Worm (Caenorhabditis elegans) whole organism, mixed stage, embryonic: ENCODE measurements around the gene F45E1.2.

Source experiments
- M03D4.4 ChIP-seq: sonication (generic microtip); optimal IDR thresholded peaks from 2 replicates; lab custom pipeline; 2017; ENCODE audit warnings: mild to moderate bottlenecking, missing genetic modification characterization, missing compliant biosample characterization
- blmp-1 ChIP-seq: fragments of 150-350 bp; optimal IDR thresholded peaks from 2 replicates; lab custom pipeline; 2014; ENCODE audit warnings: missing biosample characterization, missing genetic modification characterization
- ceh-39 ChIP-seq: fragments of 150-350 bp; optimal IDR thresholded peaks from 2 replicates; lab custom pipeline; 2014; ENCODE audit warnings: missing biosample characterization, missing genetic modification characterization
- ceh-43 ChIP-seq: fragments of 200-800 bp; sonication (Bioruptor generic); optimal IDR thresholded peaks from 2 replicates; lab custom pipeline; 2018; ENCODE audit warnings: mild to moderate bottlenecking, missing genetic modification characterization, moderate library complexity, missing compliant biosample characterization
- ceh-83 ChIP-seq: fragments of 200-800 bp; sonication (Bioruptor generic); optimal IDR thresholded peaks from 2 replicates; lab custom pipeline; 2018; ENCODE audit warnings: mild to moderate bottlenecking, missing genetic modification characterization, missing compliant biosample characterization
- ces-1 ChIP-seq: fragments of 150-350 bp; optimal IDR thresholded peaks from 2 replicates; lab custom pipeline; 2014; ENCODE audit warnings: missing biosample characterization, missing genetic modification reagents, missing genetic modification characterization
- cnd-1 ChIP-seq: fragments of 200-800 bp; sonication (Bioruptor generic); optimal IDR thresholded peaks from 2 replicates; lab custom pipeline; 2018; ENCODE audit warnings: mild to moderate bottlenecking, missing genetic modification characterization, missing compliant biosample characterization
- drap-1 ChIP-seq: fragments of 200-800 bp; sonication (Bioruptor generic); optimal IDR thresholded peaks from 3 replicates; lab custom pipeline; 2018; ENCODE audit warnings: mild to moderate bottlenecking, missing genetic modification characterization, missing compliant biosample characterization
- elt-1 ChIP-seq: sonication (generic microtip); optimal IDR thresholded peaks from 2 replicates; lab custom pipeline; 2017; ENCODE audit warnings: missing genetic modification characterization, mild to moderate bottlenecking, missing compliant biosample characterization, antibody characterized with exemption, moderate library complexity, borderline replicate concordance; ENCODE audit not compliant: insufficient read depth
- elt-3 ChIP-seq: fragments of 150-350 bp; optimal IDR thresholded peaks from 2 replicates; lab custom pipeline; 2014; ENCODE audit warnings: missing biosample characterization, missing genetic modification characterization
- ham-2 ChIP-seq: fragments of 200-800 bp; sonication (Bioruptor generic); optimal IDR thresholded peaks from 2 replicates; lab custom pipeline; 2018; ENCODE audit warnings: mild to moderate bottlenecking, missing genetic modification characterization, missing compliant biosample characterization
- hlh-1 ChIP-seq: fragments of 150-350 bp; optimal IDR thresholded peaks from 2 replicates; lab custom pipeline; 2014; ENCODE audit warnings: missing biosample characterization, missing genetic modification reagents, missing genetic modification characterization
- lin-13 ChIP-seq: fragments of 150-350 bp; optimal IDR thresholded peaks from 2 replicates; lab custom pipeline; 2014; ENCODE audit warnings: missing biosample characterization, missing genetic modification characterization
- lsy-2 ChIP-seq: fragments of 150-350 bp; optimal IDR thresholded peaks from 2 replicates; lab custom pipeline; 2014; ENCODE audit warnings: missing biosample characterization, missing genetic modification characterization
- mab-5 ChIP-seq: fragments of 150-350 bp; optimal IDR thresholded peaks from 2 replicates; lab custom pipeline; 2014; ENCODE audit warnings: missing biosample characterization, missing genetic modification characterization
- mep-1 ChIP-seq: fragments of 150-350 bp; optimal IDR thresholded peaks from 2 replicates; lab custom pipeline; 2017; ENCODE audit warnings: missing biosample characterization, missing genetic modification reagents, missing genetic modification characterization, inconsistent platforms
- mls-2 ChIP-seq: sonication (generic microtip); optimal IDR thresholded peaks from 2 replicates; lab custom pipeline; 2016; ENCODE audit warnings: mild to moderate bottlenecking, missing genetic modification characterization, moderate library complexity, missing compliant biosample characterization
- nhr-12 ChIP-seq: fragments of 150-350 bp; optimal IDR thresholded peaks from 2 replicates; lab custom pipeline; 2014; ENCODE audit warnings: missing biosample characterization, missing genetic modification characterization
- nhr-2 ChIP-seq: fragments of 150-350 bp; optimal IDR thresholded peaks from 2 replicates; lab custom pipeline; 2014; ENCODE audit warnings: missing biosample characterization, missing genetic modification characterization
- nhr-237 ChIP-seq: fragments of 150-350 bp; optimal IDR thresholded peaks from 2 replicates; lab custom pipeline; 2014; ENCODE audit warnings: missing biosample characterization, missing genetic modification characterization
- nhr-28 ChIP-seq: fragments of 150-350 bp; optimal IDR thresholded peaks from 2 replicates; lab custom pipeline; 2014; ENCODE audit warnings: missing biosample characterization, missing genetic modification characterization
- pha-4 ChIP-seq: fragments of 150-350 bp; optimal IDR thresholded peaks from 2 replicates; lab custom pipeline; 2018; ENCODE audit warnings: missing biosample characterization, missing genetic modification reagents, missing genetic modification characterization
- sem-2 ChIP-seq: fragments of 200-800 bp; sonication (Bioruptor generic); optimal IDR thresholded peaks from 2 replicates; lab custom pipeline; 2018; ENCODE audit warnings: mild to moderate bottlenecking, missing genetic modification characterization, missing compliant biosample characterization
- snpc-4 ChIP-seq: fragments of 150-350 bp; optimal IDR thresholded peaks from 2 replicates; lab custom pipeline; 2014; ENCODE audit warnings: missing biosample characterization, missing genetic modification characterization
- sptf-1 ChIP-seq: sonication (generic microtip); optimal IDR thresholded peaks from 2 replicates; lab custom pipeline; 2017; ENCODE audit warnings: mild to moderate bottlenecking, missing genetic modification characterization, moderate library complexity, missing compliant biosample characterization
- tbx-8 ChIP-seq: fragments of 200-800 bp; sonication (Bioruptor generic); optimal IDR thresholded peaks from 2 replicates; lab custom pipeline; 2018; ENCODE audit warnings: mild to moderate bottlenecking, missing genetic modification characterization, moderate library complexity, missing compliant biosample characterization
- unc-120 ChIP-seq: sonication (generic microtip); optimal IDR thresholded peaks from 2 replicates; lab custom pipeline; 2017; ENCODE audit warnings: missing genetic modification characterization, missing compliant biosample characterization; ENCODE audit not compliant: poor library complexity, severe bottlenecking
- unc-39 ChIP-seq: fragments of 150-350 bp; optimal IDR thresholded peaks from 2 replicates; lab custom pipeline; 2014; ENCODE audit warnings: missing biosample characterization, missing genetic modification characterization
- zip-8 ChIP-seq: fragments of 150-350 bp; optimal IDR thresholded peaks from 2 replicates; lab custom pipeline; 2014; ENCODE audit warnings: missing biosample characterization, missing genetic modification characterization
- ztf-11 ChIP-seq: fragments of 150-350 bp; optimal IDR thresholded peaks from 2 replicates; lab custom pipeline; 2014; ENCODE audit warnings: missing biosample characterization, missing genetic modification characterization

The F45E1.2 gene

DNA sequence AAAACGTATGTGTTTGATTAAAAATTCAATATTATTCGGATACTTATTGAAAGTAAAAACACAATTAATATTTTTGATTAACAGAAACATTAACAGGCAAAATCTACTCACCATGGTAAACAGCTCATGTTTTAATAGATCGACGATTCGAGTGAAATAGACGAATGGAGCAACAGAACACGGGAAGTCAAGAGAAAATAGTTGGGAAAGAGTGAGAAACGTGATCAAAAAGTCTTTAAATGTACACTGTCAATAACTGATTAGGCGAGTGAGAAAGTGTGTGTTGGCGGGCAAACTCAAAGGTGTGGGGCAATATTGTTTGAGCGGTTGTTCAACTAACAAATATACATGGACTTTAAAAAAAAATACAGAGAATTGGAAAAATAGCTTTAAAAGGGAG is 5.6 kb upstream of the F45E1.2 start, which contains the start of gene sdpn-1:
sdpn-1 (minus strand) TSS at position 262 of the 400 bp plus-strand sequence.
- TF ChIP-seq sptf-1 (tag; lab: Kevin White, UChicago) (no peak), ceh-83 (GFP tag; lab: Kevin White, UChicago) (no peak), nhr-28 (tag; lab: Kevin White, UChicago) (no peak), mab-5 (tag; lab: Kevin White, UChicago) (no peak), cnd-1 (tag; lab: Kevin White, UChicago) (no peak), sem-2 (GFP tag; lab: Kevin White, UChicago) (no peak), ztf-11 (tag; lab: Kevin White, UChicago) (no peak), elt-1 (tag; lab: Kevin White, UChicago) (no peak), nhr-2 (tag; lab: Kevin White, UChicago) (no peak), ham-2 (no peak), unc-39 (tag; lab: Kevin White, UChicago) (no peak), tbx-8 (no peak), ces-1 (GFP tag; lab: Kevin White, UChicago) (no peak), elt-3 (tag; lab: Kevin White, UChicago) (no peak), ceh-43 (GFP tag; lab: Kevin White, UChicago) (no peak), drap-1 (GFP tag; lab: Kevin White, UChicago) (no peak)
- TF ChIP-seq, all 35 proteins: peak for 0

DNA sequence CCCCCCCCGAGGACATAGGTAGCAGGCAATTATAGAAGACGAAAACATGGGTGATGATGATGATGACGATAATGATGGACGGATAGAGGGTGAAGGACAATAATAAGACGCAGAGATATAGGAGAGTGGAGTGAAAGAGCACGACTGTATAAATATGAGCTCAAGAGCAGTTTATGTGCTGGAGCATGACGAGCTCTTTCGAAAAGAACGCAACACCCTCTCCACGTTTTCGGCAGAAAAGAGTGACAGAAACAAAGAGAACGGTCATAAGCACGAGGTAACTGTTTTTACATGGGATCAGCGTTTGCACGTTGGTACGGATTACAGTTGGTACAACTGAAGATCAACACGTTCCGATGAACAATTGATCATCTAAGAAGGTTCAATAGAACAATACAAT is 4.6 kb upstream of the F45E1.2 start:
- TF ChIP-seq mep-1 (tag; lab: Kevin White, UChicago) (no peak), pha-4 (tag; lab: Kevin White, UChicago) (peak; percentile 8), ceh-43 (GFP tag; lab: Kevin White, UChicago) (peak; percentile 14), snpc-4 (tag; lab: Kevin White, UChicago) (no peak)

DNA sequence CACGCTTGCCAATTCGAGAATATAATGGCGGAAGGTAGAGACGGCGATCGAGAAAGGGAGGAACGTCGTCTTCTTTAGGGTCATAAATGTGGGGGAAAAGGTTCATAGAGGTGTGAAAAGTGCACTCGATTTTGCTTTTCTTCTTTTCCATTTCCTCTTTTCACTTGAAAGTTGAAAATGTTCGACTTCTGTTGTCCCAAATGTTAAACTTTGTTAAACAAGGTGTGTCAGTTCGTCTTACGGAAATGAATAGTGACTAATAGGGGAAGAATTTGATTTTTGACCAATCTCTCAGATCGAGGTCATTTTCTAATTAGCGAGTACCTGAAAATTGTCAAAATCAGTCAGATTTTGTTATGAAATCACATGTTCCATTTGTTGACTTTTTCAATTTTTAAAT is 1.3 kb downstream of the F45E1.2 start:
- TF ChIP-seq sem-2 (GFP tag; lab: Kevin White, UChicago) (no peak), elt-3 (tag; lab: Kevin White, UChicago) (no peak), elt-1 (tag; lab: Kevin White, UChicago) (no peak), drap-1 (GFP tag; lab: Kevin White, UChicago) (no peak)

DNA sequence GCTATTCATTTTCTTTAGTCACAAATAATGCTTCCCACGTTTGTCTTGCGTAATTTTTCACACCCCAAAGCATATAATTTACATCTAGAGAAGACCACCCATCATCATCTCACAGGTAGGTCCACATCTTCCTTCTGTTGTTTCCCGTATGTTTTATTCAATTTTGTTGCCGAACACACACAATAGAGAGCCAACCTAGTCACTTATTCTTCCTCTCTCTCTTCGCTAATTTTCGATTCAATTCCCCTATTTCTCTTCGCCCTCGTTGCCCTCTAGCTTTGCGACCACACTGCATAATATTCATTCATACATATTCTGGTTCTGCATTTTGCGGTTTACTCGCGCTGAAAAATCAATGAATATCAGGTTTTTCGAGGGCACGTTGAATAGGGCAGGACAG is 2.4 kb downstream of the F45E1.2 start:
- TF ChIP-seq sptf-1 (tag; lab: Kevin White, UChicago) (peak; percentile 10), ces-1 (GFP tag; lab: Kevin White, UChicago) (peak; percentile 70), snpc-4 (tag; lab: Kevin White, UChicago) (no peak), ztf-11 (tag; lab: Kevin White, UChicago) (no peak)

DNA sequence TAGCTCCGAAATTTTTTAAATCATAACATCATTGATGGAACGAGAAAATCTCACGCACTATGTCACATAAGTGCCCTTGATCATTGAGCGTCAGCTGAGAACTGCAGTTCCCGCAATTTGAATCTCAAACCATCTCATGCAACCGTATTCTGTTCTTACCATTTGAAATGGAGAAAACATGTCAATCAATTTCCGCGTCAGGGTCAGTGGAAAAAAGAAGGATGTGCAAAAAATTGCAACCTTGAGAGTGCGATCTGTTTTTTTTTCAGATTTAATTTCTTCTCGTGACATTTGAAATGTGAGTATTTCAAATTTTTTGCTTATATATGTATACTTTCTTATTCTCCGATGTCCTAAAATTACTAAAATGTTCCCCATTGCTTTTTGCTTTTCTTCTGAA is 7.1 kb downstream of the F45E1.2 start:
- no peak for TF ChIP-seq ceh-39 (tag; lab: Kevin White, UChicago)
- TF ChIP-seq lin-13 (tag; lab: Kevin White, UChicago) = no peak
- no peak for TF ChIP-seq zip-8 (tag; lab: Kevin White, UChicago)
- TF ChIP-seq nhr-237 (tag; lab: Kevin White, UChicago) = no peak
- TF ChIP-seq tbx-8 = no peak
- no peak for TF ChIP-seq mls-2 (tag; lab: Kevin White, UChicago)
- no peak for TF ChIP-seq mab-5 (tag; lab: Kevin White, UChicago)
- no peak for TF ChIP-seq unc-39 (tag; lab: Kevin White, UChicago)
- TF ChIP-seq nhr-28 (tag; lab: Kevin White, UChicago) = no peak
- TF ChIP-seq snpc-4 (tag; lab: Kevin White, UChicago) = no peak
- TF ChIP-seq nhr-12 (tag; lab: Kevin White, UChicago) = no peak
- no peak for TF ChIP-seq ztf-11 (tag; lab: Kevin White, UChicago)
- TF ChIP-seq elt-3 (tag; lab: Kevin White, UChicago) = no peak
- no peak for TF ChIP-seq hlh-1
- TF ChIP-seq unc-120 (tag; lab: Kevin White, UChicago) = no peak
- no peak for TF ChIP-seq blmp-1 (tag; lab: Kevin White, UChicago)
- TF ChIP-seq elt-1 (tag; lab: Kevin White, UChicago) = no peak
- TF ChIP-seq lsy-2 = no peak
- TF ChIP-seq cnd-1 (tag; lab: Kevin White, UChicago) = no peak
- TF ChIP-seq M03D4.4 (tag; lab: Kevin White, UChicago) = no peak
- TF ChIP-seq, all 35 proteins: peak for 0
